Fruit fly (Drosophila melanogaster): Measurements from ENCODE around the gene mbf1.

mbf1 gene

DNA sequence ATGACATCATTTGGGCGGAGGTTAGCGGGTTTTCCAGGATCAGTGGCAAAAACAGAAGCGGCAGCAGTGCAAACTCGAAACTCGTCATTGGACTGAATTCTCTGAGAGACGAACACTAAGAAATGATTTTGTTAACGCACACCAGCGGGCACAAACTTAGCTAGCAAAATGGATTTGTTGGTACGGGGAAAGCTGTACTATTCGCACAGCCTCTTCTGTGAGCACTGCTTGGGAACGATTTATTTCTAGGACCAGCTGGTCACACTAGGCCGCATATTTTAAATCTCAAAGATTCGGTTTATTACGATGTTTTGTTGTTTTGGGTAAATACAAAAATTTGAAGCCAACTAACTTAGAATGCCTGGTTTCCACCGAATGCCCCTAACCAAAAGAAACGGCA lies 34.9 kb downstream of the mbf1 start, which contains the start of gene CG4098 (continued):
- TF ChIP-seq H15 (GFP tag; IDR thresholded peaks at IDR 0.05) = peak; percentile 62; the same call in 1 of the 3 replicates
- TF ChIP-seq unpg (GFP tag; optimal IDR thresholded peaks at IDR 0.05) = peak; percentile 49
- no peak for TF ChIP-seq abd-A (tag; optimal IDR thresholded peaks at IDR 0.05)
- TF ChIP-seq CG17328 (GFP tag; IDR thresholded peaks at IDR 0.05) = peak; percentile 71
- TF ChIP-seq CG4360 (GFP tag; IDR thresholded peaks at IDR 0.05) = no peak
- no peak for TF ChIP-seq slou (GFP tag; optimal IDR thresholded peaks at IDR 0.05)
- peak; percentile 25 for TF ChIP-seq CG18262 (tag; optimal IDR thresholded peaks at IDR 0.05)
- TF ChIP-seq pita (GFP tag; optimal IDR thresholded peaks at IDR 0.05) = no peak
- TF ChIP-seq CG33557 (GFP tag; optimal IDR thresholded peaks at IDR 0.05) = no peak
- peak; percentile 79 for TF ChIP-seq Dp (GFP tag; optimal IDR thresholded peaks at IDR 0.05)
- TF ChIP-seq CG10321 (GFP tag; IDR thresholded peaks at IDR 0.05) = 0 out of 2 replicates have a peak, but pooled peaks have one; percentile 9
- TF ChIP-seq MESR4 (GFP tag; optimal IDR thresholded peaks at IDR 0.05) = peak; percentile 33
- TF ChIP-seq bigmax (GFP tag; optimal IDR thresholded peaks at IDR 0.05) = no peak
- TF ChIP-seq Dbx (GFP tag; IDR thresholded peaks at IDR 0.05) = peak; percentile 68; the same call in 2 of the 3 replicates
- TF ChIP-seq bowl (GFP tag; IDR thresholded peaks at IDR 0.05) = no peak
- TF ChIP-seq ci (GFP tag; IDR thresholded peaks at IDR 0.05) = peak; percentile 87; the same call in 2 of the 3 replicates
- TF ChIP-seq Drgx (GFP tag; IDR thresholded peaks at IDR 0.05) = peak; percentile 81
- no peak for TF ChIP-seq CG8478 (optimal IDR thresholded peaks at IDR 0.05)
- peak; percentile 59 for TF ChIP-seq nom (GFP tag; optimal IDR thresholded peaks at IDR 0.05)
- peak; percentile 38 for TF ChIP-seq CG12219 (GFP tag; optimal IDR thresholded peaks at IDR 0.05)
- TF ChIP-seq CG8290 (GFP tag; optimal IDR thresholded peaks at IDR 0.05) = no peak
- peak in 1 of 2 experiments; percentile 95 for TF ChIP-seq CG8290 (tag; optimal IDR thresholded peaks at IDR 0.05)
- TF ChIP-seq CG12071 (GFP tag; optimal IDR thresholded peaks at IDR 0.05) = peak; percentile 24
- no peak for TF ChIP-seq Poxn (GFP tag; IDR thresholded peaks at IDR 0.05)
- peak; percentile 48 for TF ChIP-seq BEAF-32 (GFP tag; optimal IDR thresholded peaks at IDR 0.05)
- peak; percentile 31 for TF ChIP-seq dmrt99B (tag; optimal IDR thresholded peaks at IDR 0.05)
- TF ChIP-seq Tbp (GFP tag; optimal IDR thresholded peaks at IDR 0.05) = no peak
- no peak for TF ChIP-seq zen (tag; optimal IDR thresholded peaks at IDR 0.05)
- TF ChIP-seq CG11456 (GFP tag; IDR thresholded peaks at IDR 0.05) = peak; percentile 85; the same call in 2 of the 3 replicates
- TF ChIP-seq CG18599 (GFP tag; optimal IDR thresholded peaks at IDR 0.05) = peak; percentile 65
- TF ChIP-seq sc (optimal IDR thresholded peaks at IDR 0.05) = no peak
- no peak for TF ChIP-seq sc (GFP tag; optimal IDR thresholded peaks at IDR 0.05)
- no peak for TF ChIP-seq insv (GFP tag; optimal IDR thresholded peaks at IDR 0.05)
- peak; percentile 24; the same call in 2 of the 3 replicates for TF ChIP-seq B-H1 (GFP tag; IDR thresholded peaks at IDR 0.05)
- peak; percentile 13 for TF ChIP-seq HHEX (GFP tag; optimal IDR thresholded peaks at IDR 0.05)
- peak; percentile 12 for TF ChIP-seq Side (GFP tag; optimal IDR thresholded peaks at IDR 0.05)
- TF ChIP-seq CG14667 (GFP tag; IDR thresholded peaks at IDR 0.05) = peak; percentile 71; the same call in 1 of the 2 replicates
- TF ChIP-seq CG10979 (tag; optimal IDR thresholded peaks at IDR 0.05) = peak; percentile 34
- no peak for TF ChIP-seq eve (GFP tag; optimal IDR thresholded peaks at IDR 0.05)
- no peak for TF ChIP-seq peb (GFP tag; IDR thresholded peaks at IDR 0.05)
- TF ChIP-seq CG16779 (GFP tag; IDR thresholded peaks at IDR 0.05) = peak; percentile 78
- TF ChIP-seq mam (GFP tag; optimal IDR thresholded peaks at IDR 0.05) = peak; percentile 69
- TF ChIP-seq Nf-YB (GFP tag; optimal IDR thresholded peaks at IDR 0.05) = no peak
- no peak for TF ChIP-seq Scr (GFP tag; IDR thresholded peaks at IDR 0.05; ENCODE audit: partially characterized antibody)
- no peak for TF ChIP-seq CG8359 (GFP tag; optimal IDR thresholded peaks at IDR 0.05; ENCODE audit: borderline replicate concordance)
- no peak for TF ChIP-seq CG6654 (GFP tag; optimal IDR thresholded peaks at IDR 0.05)
- peak; percentile 38 for TF ChIP-seq CG10209 (GFP tag; optimal IDR thresholded peaks at IDR 0.05)
- TF ChIP-seq Awh (GFP tag; IDR thresholded peaks at IDR 0.05) = peak; percentile 39; the same call in 1 of the 2 replicates
- TF ChIP-seq fd3F (GFP tag; optimal IDR thresholded peaks at IDR 0.05) = no peak
- TF ChIP-seq CG15073 (GFP tag; optimal IDR thresholded peaks at IDR 0.05) = no peak
- TF ChIP-seq NFAT (GFP tag; IDR thresholded peaks at IDR 0.05) = peak; percentile 78
- TF ChIP-seq CG3847 (GFP tag; IDR thresholded peaks at IDR 0.05) = peak; percentile 93

All from whole organism, embryonic.